Fruit fly (Drosophila melanogaster) whole organism, embryonic: Measurements from ENCODE around the gene ohgt.

Experiments
- Atf-2 ChIP-seq: fragments of 200-800 bp; sonication (Bioruptor generic); optimal IDR thresholded peaks from 2 replicates; lab custom pipeline; 2016; ENCODE audit warnings: missing biosample characterization, missing genetic modification characterization
- Atf3 ChIP-seq: fragments of 200-800 bp; sonication (Bioruptor generic); optimal IDR thresholded peaks from 3 replicates; lab custom pipeline; 2016; ENCODE audit warnings: missing biosample characterization, missing genetic modification characterization
- Bteb2 ChIP-seq: fragments of 200-800 bp; sonication (Bioruptor generic); optimal IDR thresholded peaks from 2 replicates; lab custom pipeline; 2016; ENCODE audit warnings: missing biosample characterization, missing genetic modification characterization
- CG1024 ChIP-seq: fragments of 200-800 bp; sonication (Bioruptor generic); IDR thresholded peaks from 2 replicates; pipeline ENCODE4 v1.3.6; 2022; ENCODE audit warnings: missing biosample characterization, missing genetic modification characterization
- CG12391 ChIP-seq: fragments of 200-800 bp; sonication (Bioruptor generic); optimal IDR thresholded peaks from 3 replicates; lab custom pipeline; 2018; ENCODE audit warnings: missing biosample characterization, mild to moderate bottlenecking, missing genetic modification characterization, moderate library complexity
- CG14014 ChIP-seq: fragments of 200-800 bp; sonication (Bioruptor generic); IDR thresholded peaks from 2 replicates; pipeline ENCODE4 v1.3.6; 2022; ENCODE audit warnings: missing biosample characterization, missing genetic modification characterization
- CG16779 ChIP-seq: fragments of 200-800 bp; sonication (Bioruptor generic); IDR thresholded peaks from 2 replicates; pipeline ENCODE4 v1.3.6; 2022; ENCODE audit warnings: missing biosample characterization, missing genetic modification characterization
- CG16815 ChIP-seq: fragments of 200-800 bp; sonication (Bioruptor generic); optimal IDR thresholded peaks from 3 replicates; lab custom pipeline; 2017; ENCODE audit warnings: missing biosample characterization, mild to moderate bottlenecking, missing genetic modification characterization
- CG16863 ChIP-seq: fragments of 200-800 bp; sonication (Bioruptor generic); optimal IDR thresholded peaks from 3 replicates; lab custom pipeline; 2016; ENCODE audit warnings: missing biosample characterization, missing genetic modification characterization
- CG17802 ChIP-seq: fragments of 200-800 bp; sonication (Bioruptor generic); optimal IDR thresholded peaks from 2 replicates; lab custom pipeline; 2018; ENCODE audit warnings: missing biosample characterization, mild to moderate bottlenecking, missing genetic modification characterization, moderate library complexity
- CG2678 ChIP-seq: fragments of 200-800 bp; sonication (Bioruptor generic); optimal IDR thresholded peaks from 3 replicates; lab custom pipeline; 2019; ENCODE audit warnings: missing biosample characterization, mild to moderate bottlenecking, missing genetic modification characterization, moderate library complexity
- CG30020 ChIP-seq: fragments of 200-800 bp; optimal IDR thresholded peaks from 2 replicates; lab custom pipeline; 2019; ENCODE audit warnings: missing biosample characterization, mild to moderate bottlenecking, missing genetic modification characterization, moderate library complexity
- CG31224 ChIP-seq: fragments of 200-800 bp; sonication (Bioruptor generic); IDR thresholded peaks from 2 replicates; pipeline ENCODE4 v1.3.6; 2022; ENCODE audit warnings: missing biosample characterization, missing genetic modification characterization
- CG32532 ChIP-seq: fragments of 200-800 bp; sonication (Bioruptor generic); IDR thresholded peaks from 2 replicates; pipeline ENCODE4 v1.3.6; 2022; ENCODE audit warnings: missing biosample characterization, missing genetic modification characterization
- CG33213 ChIP-seq: fragments of 200-800 bp; sonication (Bioruptor generic); optimal IDR thresholded peaks from 3 replicates; lab custom pipeline; 2016; ENCODE audit warnings: missing biosample characterization, missing genetic modification characterization
- CG3407 ChIP-seq: fragments of 200-800 bp; sonication (Bioruptor generic); optimal IDR thresholded peaks from 2 replicates; lab custom pipeline; 2018; ENCODE audit warnings: missing biosample characterization, mild to moderate bottlenecking, missing genetic modification characterization
- CG6654 ChIP-seq: fragments of 200-800 bp; sonication (Bioruptor generic); optimal IDR thresholded peaks from 2 replicates; lab custom pipeline; 2017; ENCODE audit warnings: missing biosample characterization, mild to moderate bottlenecking, missing genetic modification characterization
- CG7556 ChIP-seq: fragments of 200-800 bp; sonication (Bioruptor generic); optimal IDR thresholded peaks from 2 replicates; lab custom pipeline; 2017; ENCODE audit warnings: missing biosample characterization, mild to moderate bottlenecking, missing genetic modification characterization
- CG7839 ChIP-seq: fragments of 200-800 bp; sonication (Bioruptor generic); optimal IDR thresholded peaks from 3 replicates; lab custom pipeline; 2018; ENCODE audit warnings: missing biosample characterization, mild to moderate bottlenecking, missing genetic modification characterization, moderate library complexity
- CoRest ChIP-seq: fragments of 200-800 bp; sonication (Bioruptor generic); optimal IDR thresholded peaks from 3 replicates; lab custom pipeline; 2018; ENCODE audit warnings: missing biosample characterization, mild to moderate bottlenecking, missing genetic modification characterization, moderate library complexity
- Dll ChIP-seq: fragments of 200-800 bp; sonication (Bioruptor generic); IDR thresholded peaks from 4 replicates; pipeline ENCODE4 v1.3.6; 2022; ENCODE audit warnings: missing biosample characterization, missing genetic modification characterization; ENCODE audit not compliant: partially characterized antibody
- Drgx ChIP-seq: fragments of 200-800 bp; sonication (Bioruptor generic); IDR thresholded peaks from 2 replicates; pipeline ENCODE4 v1.3.6; 2022; ENCODE audit warnings: missing biosample characterization, missing genetic modification characterization
- E2f1 ChIP-seq: fragments of 200-800 bp; sonication (Bioruptor generic); IDR thresholded peaks from 2 replicates; pipeline ENCODE4 v1.3.6; 2022; ENCODE audit warnings: missing biosample characterization, missing genetic modification characterization
- Ets97D ChIP-seq: fragments of 200-800 bp; sonication (Bioruptor generic); optimal IDR thresholded peaks from 3 replicates; lab custom pipeline; 2016; ENCODE audit warnings: missing biosample characterization, missing genetic modification characterization
- Fer3 ChIP-seq: fragments of 200-800 bp; sonication (Bioruptor generic); optimal IDR thresholded peaks from 2 replicates; lab custom pipeline; 2018; ENCODE audit warnings: missing biosample characterization, mild to moderate bottlenecking, missing genetic modification characterization, moderate library complexity
- Hey ChIP-seq: fragments of 200-800 bp; sonication (Bioruptor generic); optimal IDR thresholded peaks from 3 replicates; lab custom pipeline; 2018; ENCODE audit warnings: missing biosample characterization, mild to moderate bottlenecking, missing genetic modification characterization
- HmgD ChIP-seq: fragments of 200-800 bp; sonication (Bioruptor generic); optimal IDR thresholded peaks from 3 replicates; lab custom pipeline; 2016; ENCODE audit warnings: missing biosample characterization, missing genetic modification characterization
- Lim3 ChIP-seq: fragments of 200-800 bp; sonication (Bioruptor generic); IDR thresholded peaks from 2 replicates; pipeline ENCODE4 v1.3.6; 2022; ENCODE audit warnings: missing biosample characterization, missing genetic modification characterization
- MTF-1 ChIP-seq: fragments of 200-800 bp; sonication (Bioruptor generic); optimal IDR thresholded peaks from 2 replicates; lab custom pipeline; 2018; ENCODE audit warnings: missing biosample characterization, mild to moderate bottlenecking, missing genetic modification characterization, borderline replicate concordance
- Meics ChIP-seq: fragments of 200-800 bp; sonication (Bioruptor generic); optimal IDR thresholded peaks from 2 replicates; lab custom pipeline; 2017; ENCODE audit warnings: missing biosample characterization, mild to moderate bottlenecking, missing genetic modification characterization
- NC2β ChIP-seq: fragments of 200-800 bp; sonication (Bioruptor generic); optimal IDR thresholded peaks from 2 replicates; lab custom pipeline; 2016; ENCODE audit warnings: missing biosample characterization, missing genetic modification characterization
- NK7.1 ChIP-seq: fragments of 200-800 bp; sonication (Bioruptor generic); optimal IDR thresholded peaks from 3 replicates; lab custom pipeline; 2016; ENCODE audit warnings: missing biosample characterization, missing genetic modification characterization
- Nf-YB ChIP-seq: fragments of 200-800 bp; sonication (Bioruptor generic); optimal IDR thresholded peaks from 3 replicates; lab custom pipeline; 2019; ENCODE audit warnings: missing biosample characterization, mild to moderate bottlenecking, missing genetic modification characterization, moderate library complexity
- Opbp ChIP-seq: fragments of 200-800 bp; sonication (Bioruptor generic); IDR thresholded peaks from 3 replicates; pipeline ENCODE4 v1.3.6; 2022; ENCODE audit warnings: missing biosample characterization, missing genetic modification characterization; ENCODE audit not compliant: partially characterized antibody
- Optix ChIP-seq: fragments of 200-800 bp; sonication (Bioruptor generic); IDR thresholded peaks from 3 replicates; pipeline ENCODE4 v1.3.6; 2022; ENCODE audit warnings: missing biosample characterization, missing genetic modification characterization
- PHDP ChIP-seq: fragments of 200-800 bp; sonication (Bioruptor generic); optimal IDR thresholded peaks from 3 replicates; lab custom pipeline; 2018; ENCODE audit warnings: missing biosample characterization, mild to moderate bottlenecking, missing genetic modification characterization, moderate library complexity
- Sry-β ChIP-seq: fragments of 200-800 bp; sonication (Bioruptor generic); optimal IDR thresholded peaks from 2 replicates; lab custom pipeline; 2018; ENCODE audit warnings: missing biosample characterization, mild to moderate bottlenecking, missing genetic modification characterization, moderate library complexity
- Tbp ChIP-seq: fragments of >200 bp; optimal IDR thresholded peaks from 2 replicates; lab custom pipeline; 2018; ENCODE audit warnings: missing biosample characterization, missing genetic modification characterization
- YL-1 ChIP-seq: fragments of 200-800 bp; sonication (Bioruptor generic); optimal IDR thresholded peaks from 3 replicates; lab custom pipeline; 2017; ENCODE audit warnings: missing biosample characterization, mild to moderate bottlenecking, missing genetic modification characterization
- bcd ChIP-seq: fragments of 200-800 bp; sonication (Bioruptor generic); optimal IDR thresholded peaks from 2 replicates; lab custom pipeline; 2017; ENCODE audit warnings: missing biosample characterization, mild to moderate bottlenecking, missing genetic modification characterization
- cato ChIP-seq: fragments of 200-800 bp; sonication (Bioruptor generic); optimal IDR thresholded peaks from 2 replicates; lab custom pipeline; 2016; ENCODE audit warnings: missing biosample characterization, missing genetic modification characterization, borderline replicate concordance
- chif ChIP-seq, 2 experiments: fragments of 200-800 bp; sonication (Bioruptor generic); optimal IDR thresholded peaks; 3 replicates each; lab custom pipeline; 2016; ENCODE audit warnings: missing biosample characterization in 2 of 2, missing genetic modification characterization in 2 of 2
- eve ChIP-seq, 2 experiments: fragments of >200 bp; optimal IDR thresholded peaks; 2 replicates each; lab custom pipeline; 2017; ENCODE audit warnings: missing biosample characterization in 2 of 2, missing genetic modification characterization in 2 of 2
- gfzf ChIP-seq: fragments of 200-800 bp; sonication (Bioruptor generic); optimal IDR thresholded peaks from 2 replicates; lab custom pipeline; 2016; ENCODE audit warnings: missing biosample characterization, mild to moderate bottlenecking, missing genetic modification characterization, moderate library complexity
- mam ChIP-seq: fragments of 200-800 bp; sonication (Bioruptor generic); optimal IDR thresholded peaks from 3 replicates; lab custom pipeline; 2016; ENCODE audit warnings: missing biosample characterization, missing genetic modification characterization
- peb ChIP-seq: fragments of 200-800 bp; sonication (Bioruptor generic); IDR thresholded peaks from 2 replicates; pipeline ENCODE4 v1.3.6; 2022; ENCODE audit warnings: missing biosample characterization, missing genetic modification characterization
- pho ChIP-seq: fragments of 200-800 bp; sonication (Bioruptor generic); optimal IDR thresholded peaks from 2 replicates; lab custom pipeline; 2016; ENCODE audit warnings: missing biosample characterization, missing genetic modification characterization
- tna ChIP-seq: fragments of 200-800 bp; sonication (Bioruptor generic); IDR thresholded peaks from 2 replicates; pipeline ENCODE4 v1.3.6; 2022; ENCODE audit warnings: missing biosample characterization, missing genetic modification characterization; ENCODE audit not compliant: partially characterized antibody
- vfl ChIP-seq: fragments of 200-800 bp; sonication (Bioruptor generic); optimal IDR thresholded peaks from 2 replicates; lab custom pipeline; 2016; ENCODE audit warnings: missing biosample characterization, missing genetic modification characterization

ohgt gene

DNA sequence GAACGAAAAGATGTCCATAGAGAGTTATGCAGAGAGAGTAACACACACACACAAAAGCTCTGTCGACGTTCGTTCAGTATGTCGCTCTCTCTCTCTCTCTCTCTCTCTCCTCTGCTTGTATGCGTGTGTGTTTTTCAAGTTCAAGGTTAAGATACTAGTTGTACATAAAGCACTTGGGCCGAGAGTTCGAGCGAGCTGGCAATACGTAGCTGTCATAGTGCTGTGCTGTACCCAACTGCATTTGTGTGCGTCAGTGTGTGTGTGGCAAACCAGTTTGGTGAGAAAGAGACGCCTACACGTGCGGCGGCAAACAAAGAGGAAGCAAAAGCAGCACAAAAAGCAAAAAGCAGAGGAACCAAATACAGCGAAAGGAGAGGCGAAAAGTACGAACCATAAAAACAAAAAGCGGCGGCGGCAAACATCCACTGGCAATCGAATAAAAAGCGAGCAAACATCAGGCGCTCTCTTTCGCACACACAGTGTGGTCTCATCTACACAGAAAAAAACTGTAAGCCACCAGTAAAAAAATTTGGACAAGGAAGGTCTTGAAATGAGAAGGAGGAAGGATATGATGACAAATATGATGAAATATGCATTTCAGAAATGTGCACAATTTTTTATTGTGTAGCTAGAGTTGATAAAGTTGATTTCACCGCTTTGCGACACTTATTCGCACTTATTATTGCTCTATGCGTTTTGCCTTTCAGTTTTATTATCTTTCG is 38.4 kb downstream of the ohgt start (continued):
- TF ChIP-seq Meics (GFP tag; lab: Kevin White, UChicago) (peak; percentile 75), Nf-YB (GFP tag; lab: Kevin White, UChicago) (peak; percentile 11), vfl (no peak), Drgx (GFP tag; lab: Robert Waterston, UW) (peak; percentile 88), mam (GFP tag; lab: Kevin White, UChicago) (peak; percentile 78), CG7556 (GFP tag; lab: Kevin White, UChicago) (peak; percentile 48), gfzf (GFP tag; lab: Kevin White, UChicago) (no peak), PHDP (peak; percentile 44), CG16815 (GFP tag; lab: Kevin White, UChicago) (peak; percentile 56), CG32532 (GFP tag; lab: Robert Waterston, UW) (peak; percentile 81), pho (peak; percentile 64), CG17802 (tag; lab: Kevin White, UChicago) (no peak), CoRest (tag; lab: Kevin White, UChicago) (peak; percentile 66), peb (GFP tag; lab: Robert Waterston, UW) (0 out of 2 replicates have a peak, but pooled peaks have one; percentile 11), E2f1 (0 out of 2 replicates have a peak, but pooled peaks have one; percentile 46), eve (GFP tag; optimal IDR thresholded peaks at IDR 0.05; lab: Kevin White, UChicago) (peak in 1 of 2 experiments; percentile 86), MTF-1 (GFP tag; lab: Kevin White, UChicago) (no peak), Optix (GFP tag; lab: Robert Waterston, UW) (peak; percentile 51; the same call in 1 of the 3 replicates), tna (GFP tag; lab: Robert Waterston, UW) (no peak), Tbp (no peak), Opbp (GFP tag; lab: Robert Waterston, UW) (no peak), Lim3 (GFP tag; lab: Robert Waterston, UW) (0 out of 2 replicates have a peak, but pooled peaks have one; percentile 23), NC2β (GFP tag; lab: Kevin White, UChicago) (peak; percentile 8), CG1024 (GFP tag; lab: Robert Waterston, UW) (peak; percentile 56; the same call in 1 of the 2 replicates), CG30020 (no peak), CG14014 (peak; percentile 61), CG33213 (GFP tag; lab: Kevin White, UChicago) (peak; percentile 72), Fer3 (tag; lab: Kevin White, UChicago) (peak; percentile 57), CG3407 (peak; percentile 43), chif (GFP tag; optimal IDR thresholded peaks at IDR 0.05; lab: Kevin White, UChicago) (peak; percentile 60 to 77), CG12391 (tag; lab: Kevin White, UChicago) (peak; percentile 43), CG16779 (GFP tag; lab: Robert Waterston, UW) (0 out of 2 replicates have a peak, but pooled peaks have one; percentile 56), Ets97D (GFP tag; lab: Kevin White, UChicago) (peak; percentile 19), CG16863 (GFP tag; lab: Kevin White, UChicago) (peak; percentile 55), Bteb2 (GFP tag; lab: Kevin White, UChicago) (peak; percentile 64), Hey (tag; lab: Kevin White, UChicago) (no peak), Sry-β (GFP tag; lab: Kevin White, UChicago) (no peak), HmgD (GFP tag; lab: Kevin White, UChicago) (peak; percentile 28), YL-1 (GFP tag; lab: Kevin White, UChicago) (no peak), bcd (GFP tag; lab: Kevin White, UChicago) (peak; percentile 77), CG6654 (peak; percentile 6), Atf-2 (GFP tag; lab: Kevin White, UChicago) (peak; percentile 47), cato (GFP tag; lab: Kevin White, UChicago) (peak; percentile 40), Dll (GFP tag; lab: Robert Waterston, UW) (no peak), Atf3 (GFP tag; lab: Kevin White, UChicago) (peak; percentile 6), CG7839 (peak; percentile 69), CG31224 (GFP tag; lab: Robert Waterston, UW) (peak; percentile 32; the same call in 1 of the 2 replicates), NK7.1 (GFP tag; lab: Kevin White, UChicago) (peak; percentile 58), CG2678 (peak; percentile 73)
